Fruit fly (Drosophila melanogaster): ENCODE data around the gene CG10958.

CG10958 gene

dm6 chrX:8129204-8129997, 2.7 kb upstream of the CG10958 start, which contains the start of gene CG2116 (continued):
- TF ChIP-seq CG10267 (tag; optimal IDR thresholded peaks at IDR 0.05) = peak; percentile 37
- TF ChIP-seq CG10462 (GFP tag; optimal IDR thresholded peaks at IDR 0.05) = no peak
- TF ChIP-seq CG30020 (tag; optimal IDR thresholded peaks at IDR 0.05) = peak; percentile 45
- no peak for TF ChIP-seq Optix (GFP tag; IDR thresholded peaks at IDR 0.05)
- TF ChIP-seq Doc2 (GFP tag; IDR thresholded peaks at IDR 0.05) = no peak
- no peak for TF ChIP-seq CG11398 (GFP tag; optimal IDR thresholded peaks at IDR 0.05)
- TF ChIP-seq Kr (GFP tag; optimal IDR thresholded peaks at IDR 0.05) = no peak
- TF ChIP-seq ab (GFP tag; optimal IDR thresholded peaks at IDR 0.05) = no peak
- no peak for TF ChIP-seq Drgx (GFP tag; IDR thresholded peaks at IDR 0.05)
- peak; percentile 64 for TF ChIP-seq pzg (GFP tag; optimal IDR thresholded peaks at IDR 0.05)
- TF ChIP-seq CoRest (tag; optimal IDR thresholded peaks at IDR 0.05) = peak; percentile 13
- TF ChIP-seq MBD-R2 (GFP tag; IDR thresholded peaks at IDR 0.05) = peak; percentile 47
- TF ChIP-seq corto (GFP tag; optimal IDR thresholded peaks at IDR 0.05) = no peak
- no peak for TF ChIP-seq dimm (GFP tag; IDR thresholded peaks at IDR 0.05)
- no peak for TF ChIP-seq fu2 (GFP tag; optimal IDR thresholded peaks at IDR 0.05)
- TF ChIP-seq hkb (optimal IDR thresholded peaks at IDR 0.05) = no peak
- no peak for TF ChIP-seq hkb (GFP tag; IDR thresholded peaks at IDR 0.05)
- no peak for TF ChIP-seq Mad (GFP tag; optimal IDR thresholded peaks at IDR 0.05)
- no peak for TF ChIP-seq Stat92E (GFP tag; optimal IDR thresholded peaks at IDR 0.05)
- TF ChIP-seq jigr1 (GFP tag; IDR thresholded peaks at IDR 0.05) = no peak
- TF ChIP-seq Tbp (GFP tag; optimal IDR thresholded peaks at IDR 0.05) = no peak
- TF ChIP-seq CG31388 (GFP tag; optimal IDR thresholded peaks at IDR 0.05) = no peak
- no peak for TF ChIP-seq zfh1 (GFP tag; IDR thresholded peaks at IDR 0.05)
- TF ChIP-seq CG12219 (GFP tag; optimal IDR thresholded peaks at IDR 0.05) = no peak
- TF ChIP-seq dmrt99B (tag; optimal IDR thresholded peaks at IDR 0.05) = no peak
- TF ChIP-seq CG11696 (GFP tag; IDR thresholded peaks at IDR 0.05) = no peak
- no peak for TF ChIP-seq Hsf (GFP tag; optimal IDR thresholded peaks at IDR 0.05)
- TF ChIP-seq Aef1 (GFP tag; IDR thresholded peaks at IDR 0.05) = no peak
- TF ChIP-seq sens-2 (GFP tag; IDR thresholded peaks at IDR 0.05) = no peak
- no peak for TF ChIP-seq da (GFP tag; optimal IDR thresholded peaks at IDR 0.05)
- no peak for TF ChIP-seq CG9817 (tag; optimal IDR thresholded peaks at IDR 0.05)
- TF ChIP-seq CG15514 (GFP tag; optimal IDR thresholded peaks at IDR 0.05) = peak; percentile 59
- no peak for TF ChIP-seq jing (GFP tag; optimal IDR thresholded peaks at IDR 0.05)
- TF ChIP-seq CG6854 (GFP tag; optimal IDR thresholded peaks at IDR 0.05) = no peak
- TF ChIP-seq Rfx (GFP tag; IDR thresholded peaks at IDR 0.05) = no peak
- TF ChIP-seq Scr (GFP tag; IDR thresholded peaks at IDR 0.05; ENCODE audit: partially characterized antibody) = peak; percentile 79
- peak; percentile 22 for TF ChIP-seq CG12391 (tag; optimal IDR thresholded peaks at IDR 0.05)
- no peak for TF ChIP-seq croc (GFP tag; conservative IDR thresholded peaks at IDR 0.05)
- TF ChIP-seq CG34422 (GFP tag; IDR thresholded peaks at IDR 0.05) = 0 out of 3 replicates have a peak, but pooled peaks have one; percentile 16
- no peak for TF ChIP-seq CG9876 (GFP tag; optimal IDR thresholded peaks at IDR 0.05)
- no peak for TF ChIP-seq abd-A (tag; optimal IDR thresholded peaks at IDR 0.05)
- no peak for TF ChIP-seq CG30431 (GFP tag; optimal IDR thresholded peaks at IDR 0.05)
- no peak for TF ChIP-seq dmrt11E (tag; optimal IDR thresholded peaks at IDR 0.05)
- TF ChIP-seq CG3726 (GFP tag; IDR thresholded peaks at IDR 0.05) = no peak
- TF ChIP-seq CG10979 (tag; optimal IDR thresholded peaks at IDR 0.05) = no peak
- no peak for TF ChIP-seq Ssrp (tag; optimal IDR thresholded peaks at IDR 0.05)
- no peak for TF ChIP-seq bcd (GFP tag; optimal IDR thresholded peaks at IDR 0.05)
- TF ChIP-seq CG6791 (GFP tag; IDR thresholded peaks at IDR 0.05; ENCODE audit: partially characterized antibody) = peak; percentile 64
- no peak for TF ChIP-seq Pdp1 (GFP tag; optimal IDR thresholded peaks at IDR 0.05)
- TF ChIP-seq grn (GFP tag; optimal IDR thresholded peaks at IDR 0.05) = no peak

Data from whole organism, embryonic.